Worm (Caenorhabditis elegans) whole organism, midembryonic: ENCODE measurements around the gene perm-2.

Experiments used
- T22C8.4 ChIP-seq: fragments of 200-800 bp; sonication (Bioruptor generic); IDR thresholded peaks from 2 replicates; pipeline ENCODE4 v1.3.6; 2022; ENCODE audit warnings: missing genetic modification characterization, missing compliant biosample characterization
- cog-1 ChIP-seq: sonication (generic microtip); optimal IDR thresholded peaks from 2 replicates; lab custom pipeline; 2016; ENCODE audit warnings: missing genetic modification characterization, missing compliant biosample characterization
- flt-1 ChIP-seq: fragments of 200-800 bp; sonication (Bioruptor generic); IDR thresholded peaks from 2 replicates; pipeline ENCODE4 v1.3.6; 2022; ENCODE audit warnings: missing genetic modification characterization, missing compliant biosample characterization
- klf-2 ChIP-seq: fragments of 200-800 bp; sonication (Bioruptor generic); conservative IDR thresholded peaks from 2 replicates; pipeline ENCODE4 v1.3.6; 2022; ENCODE audit warnings: missing genetic modification reagents, missing genetic modification characterization, missing compliant biosample characterization
- med-1 ChIP-seq: sonication (generic microtip); optimal IDR thresholded peaks from 2 replicates; lab custom pipeline; 2017; ENCODE audit warnings: missing genetic modification characterization, mild to moderate bottlenecking, missing compliant biosample characterization, antibody characterized with exemption, missing genetic modification reagents; ENCODE audit not compliant: insufficient read depth
- ref-1 ChIP-seq: fragments of 200-800 bp; sonication (Bioruptor generic); conservative IDR thresholded peaks from 2 replicates; pipeline ENCODE4 v1.3.6; 2022; ENCODE audit warnings: missing genetic modification reagents, missing genetic modification characterization, missing compliant biosample characterization
- tab-1 ChIP-seq: fragments of 200-800 bp; sonication (Bioruptor generic); IDR thresholded peaks from 2 replicates; pipeline ENCODE4 v1.3.6; 2022; ENCODE audit warnings: missing genetic modification characterization, missing compliant biosample characterization
- ztf-23 ChIP-seq: fragments of 200-800 bp; sonication (Bioruptor generic); IDR thresholded peaks from 2 replicates; pipeline ENCODE4 v1.3.6; 2022; ENCODE audit warnings: missing genetic modification reagents, missing genetic modification characterization, missing compliant biosample characterization
- ztf-29 ChIP-seq: fragments of 200-800 bp; sonication (Bioruptor generic); IDR thresholded peaks from 2 replicates; pipeline ENCODE4 v1.3.6; 2022; ENCODE audit warnings: missing genetic modification reagents, missing genetic modification characterization, missing compliant biosample characterization

- TF ChIP-seq klf-2 (GFP tag; lab: Robert Waterston, UW) = no peak
- no peak for TF ChIP-seq cog-1 (tag; lab: Kevin White, UChicago)
- no peak for TF ChIP-seq T22C8.4 (GFP tag; lab: Robert Waterston, UW)
- no peak for TF ChIP-seq tab-1 (GFP tag; lab: Robert Waterston, UW)
- no peak for TF ChIP-seq ztf-23
- no peak for TF ChIP-seq ztf-29 (GFP tag; lab: Robert Waterston, UW)
- no peak for TF ChIP-seq flt-1 (GFP tag; lab: Robert Waterston, UW)
- no peak for TF ChIP-seq med-1 (GFP tag; lab: Kevin White, UChicago)
- TF ChIP-seq ref-1 = no peak
Measured at ce11 chrIV:1155206-1155605, 28.6 kb downstream of the perm-2 start.
